Fruit fly (Drosophila melanogaster) whole organism, embryonic: ENCODE results near the gene CG33269.

Experiments used
- Aef1 ChIP-seq: fragments of 200-800 bp; sonication (Bioruptor generic); IDR thresholded peaks from 3 replicates; pipeline ENCODE4 v1.3.6; 2022; ENCODE audit warnings: missing biosample characterization, missing genetic modification characterization
- Asciz ChIP-seq: fragments of 200-800 bp; sonication (Bioruptor generic); optimal IDR thresholded peaks from 2 replicates; lab custom pipeline; 2017; ENCODE audit warnings: missing biosample characterization, mild to moderate bottlenecking, missing genetic modification characterization, missing genetic modification reagents
- Bgb ChIP-seq: fragments of 200-800 bp; sonication (Bioruptor generic); IDR thresholded peaks from 2 replicates; pipeline ENCODE4 v1.3.6; 2022; ENCODE audit warnings: missing biosample characterization, missing genetic modification characterization; ENCODE audit not compliant: partially characterized antibody
- CG10462 ChIP-seq: fragments of 200-800 bp; sonication (Bioruptor generic); optimal IDR thresholded peaks from 2 replicates; lab custom pipeline; 2016; ENCODE audit warnings: missing biosample characterization, missing genetic modification characterization
- CG12155 ChIP-seq: fragments of 200-800 bp; sonication (Bioruptor generic); optimal IDR thresholded peaks from 3 replicates; lab custom pipeline; 2016; ENCODE audit warnings: missing biosample characterization, missing genetic modification characterization
- CG12219 ChIP-seq: fragments of 200-800 bp; sonication (Bioruptor generic); optimal IDR thresholded peaks from 3 replicates; lab custom pipeline; 2018; ENCODE audit warnings: missing biosample characterization, mild to moderate bottlenecking, missing genetic modification characterization
- CG1233 ChIP-seq: fragments of 200-800 bp; sonication (Bioruptor generic); optimal IDR thresholded peaks from 4 replicates; lab custom pipeline; 2018; ENCODE audit warnings: missing biosample characterization, mild to moderate bottlenecking, missing genetic modification characterization
- CG13624 ChIP-seq: fragments of 200-800 bp; sonication (Bioruptor generic); optimal IDR thresholded peaks from 2 replicates; lab custom pipeline; 2016; ENCODE audit warnings: missing biosample characterization, missing genetic modification characterization
- CG13775 ChIP-seq: fragments of 200-800 bp; sonication (Bioruptor generic); optimal IDR thresholded peaks from 3 replicates; lab custom pipeline; 2017; ENCODE audit warnings: missing biosample characterization, mild to moderate bottlenecking, missing genetic modification characterization
- CG15011 ChIP-seq: fragments of 200-800 bp; sonication (Bioruptor generic); optimal IDR thresholded peaks from 3 replicates; lab custom pipeline; 2018; ENCODE audit warnings: missing biosample characterization, mild to moderate bottlenecking, missing genetic modification characterization
- CG1602 ChIP-seq: fragments of 200-800 bp; sonication (Bioruptor generic); optimal IDR thresholded peaks from 3 replicates; lab custom pipeline; 2016; ENCODE audit warnings: missing biosample characterization, missing genetic modification characterization
- CG16863 ChIP-seq: fragments of 200-800 bp; sonication (Bioruptor generic); optimal IDR thresholded peaks from 3 replicates; lab custom pipeline; 2016; ENCODE audit warnings: missing biosample characterization, missing genetic modification characterization
- CG1792 ChIP-seq: fragments of 200-800 bp; sonication (Bioruptor generic); optimal IDR thresholded peaks from 2 replicates; lab custom pipeline; 2016; ENCODE audit warnings: missing biosample characterization, missing genetic modification characterization
- CG18476 ChIP-seq: fragments of 200-800 bp; sonication (Bioruptor generic); optimal IDR thresholded peaks from 2 replicates; lab custom pipeline; 2016; ENCODE audit warnings: missing biosample characterization, mild to moderate bottlenecking, missing genetic modification characterization
- CG2120 ChIP-seq: fragments of 200-800 bp; sonication (Bioruptor generic); optimal IDR thresholded peaks from 3 replicates; lab custom pipeline; 2016; ENCODE audit warnings: missing biosample characterization, missing genetic modification characterization
- CG2889 ChIP-seq: fragments of 200-800 bp; sonication (Bioruptor generic); IDR thresholded peaks from 3 replicates; pipeline ENCODE4 v1.3.6; 2022; ENCODE audit warnings: missing biosample characterization, missing genetic modification characterization
- CG30431 ChIP-seq: fragments of 200-800 bp; sonication (Bioruptor generic); optimal IDR thresholded peaks from 2 replicates; lab custom pipeline; 2017; ENCODE audit warnings: missing biosample characterization, missing genetic modification characterization
- CG5180 ChIP-seq: fragments of 200-800 bp; sonication (Bioruptor generic); optimal IDR thresholded peaks from 3 replicates; lab custom pipeline; 2017; ENCODE audit warnings: missing biosample characterization, missing genetic modification characterization, mild to moderate bottlenecking, moderate library complexity, missing genetic modification reagents
- CG6272 ChIP-seq: fragments of 200-800 bp; sonication (Bioruptor generic); IDR thresholded peaks from 2 replicates; pipeline ENCODE4 v1.3.6; 2022; ENCODE audit warnings: missing biosample characterization, missing genetic modification characterization
- CG6654 ChIP-seq: fragments of 200-800 bp; sonication (Bioruptor generic); optimal IDR thresholded peaks from 2 replicates; lab custom pipeline; 2017; ENCODE audit warnings: missing biosample characterization, mild to moderate bottlenecking, missing genetic modification characterization
- CG6689 ChIP-seq: fragments of 200-800 bp; sonication (Bioruptor generic); IDR thresholded peaks from 2 replicates; pipeline ENCODE4 v1.3.6; 2022; ENCODE audit warnings: missing biosample characterization, missing genetic modification characterization
- CG7357 ChIP-seq: fragments of 200-800 bp; sonication (Bioruptor generic); IDR thresholded peaks from 3 replicates; pipeline ENCODE4 v1.3.6; 2022; ENCODE audit warnings: missing biosample characterization, missing genetic modification characterization
- D ChIP-seq, 2 experiments: fragments of 200-800 bp in 1 of 2; fragments of >200 bp in 1 of 2; sonication (Bioruptor generic) in 1 of 2; optimal IDR thresholded peaks; 2 replicates in 1 of 2; 3 replicates in 1 of 2; lab custom pipeline; 2017; ENCODE audit warnings: mild to moderate bottlenecking in 1 of 2, missing biosample characterization in 1 of 2, missing genetic modification characterization in 1 of 2, missing genetic modification reagents in 1 of 2
- Dbx ChIP-seq: fragments of 200-800 bp; sonication (Bioruptor generic); IDR thresholded peaks from 3 replicates; pipeline ENCODE4 v1.3.6; 2022; ENCODE audit warnings: missing biosample characterization, missing genetic modification characterization
- E2f1 ChIP-seq: fragments of 200-800 bp; sonication (Bioruptor generic); IDR thresholded peaks from 2 replicates; pipeline ENCODE4 v1.3.6; 2022; ENCODE audit warnings: missing biosample characterization, missing genetic modification characterization
- Fer3 ChIP-seq: fragments of 200-800 bp; sonication (Bioruptor generic); optimal IDR thresholded peaks from 2 replicates; lab custom pipeline; 2018; ENCODE audit warnings: missing biosample characterization, mild to moderate bottlenecking, missing genetic modification characterization, moderate library complexity
- GATAe ChIP-seq: fragments of 200-800 bp; sonication (Bioruptor generic); conservative IDR thresholded peaks from 2 replicates; pipeline ENCODE4 v1.3.6; 2022; ENCODE audit warnings: missing biosample characterization, missing genetic modification characterization
- Kr ChIP-seq: fragments of 200-800 bp; sonication (Bioruptor generic); optimal IDR thresholded peaks from 2 replicates; lab custom pipeline; 2017; ENCODE audit warnings: missing biosample characterization, mild to moderate bottlenecking, missing genetic modification characterization
- Lhr ChIP-seq: fragments of 200-800 bp; sonication (Bioruptor generic); optimal IDR thresholded peaks from 3 replicates; lab custom pipeline; 2017; ENCODE audit warnings: mild to moderate bottlenecking, missing biosample characterization, missing genetic modification reagents, missing genetic modification characterization
- Lim3 ChIP-seq: fragments of 200-800 bp; sonication (Bioruptor generic); IDR thresholded peaks from 2 replicates; pipeline ENCODE4 v1.3.6; 2022; ENCODE audit warnings: missing biosample characterization, missing genetic modification characterization
- Meics ChIP-seq: fragments of 200-800 bp; sonication (Bioruptor generic); optimal IDR thresholded peaks from 2 replicates; lab custom pipeline; 2017; ENCODE audit warnings: missing biosample characterization, mild to moderate bottlenecking, missing genetic modification characterization
- Mes4 ChIP-seq: fragments of 200-800 bp; sonication (Bioruptor generic); optimal IDR thresholded peaks from 2 replicates; lab custom pipeline; 2016; ENCODE audit warnings: missing biosample characterization, missing genetic modification characterization
- Oli ChIP-seq: fragments of 200-800 bp; sonication (Bioruptor generic); optimal IDR thresholded peaks from 2 replicates; lab custom pipeline; 2018; ENCODE audit warnings: missing biosample characterization, mild to moderate bottlenecking, missing genetic modification characterization, moderate library complexity
- PHDP ChIP-seq: fragments of 200-800 bp; sonication (Bioruptor generic); optimal IDR thresholded peaks from 3 replicates; lab custom pipeline; 2018; ENCODE audit warnings: missing biosample characterization, mild to moderate bottlenecking, missing genetic modification characterization, moderate library complexity
- Tbp ChIP-seq: fragments of >200 bp; optimal IDR thresholded peaks from 2 replicates; lab custom pipeline; 2018; ENCODE audit warnings: missing biosample characterization, missing genetic modification characterization
- bbx ChIP-seq: fragments of 200-800 bp; sonication (Bioruptor generic); IDR thresholded peaks from 2 replicates; pipeline ENCODE4 v1.3.6; 2022; ENCODE audit warnings: missing biosample characterization, missing genetic modification characterization; ENCODE audit not compliant: partially characterized antibody
- btn ChIP-seq: fragments of 200-800 bp; sonication (Bioruptor generic); optimal IDR thresholded peaks from 2 replicates; lab custom pipeline; 2016; ENCODE audit warnings: missing biosample characterization, missing genetic modification characterization
- dmrt11E ChIP-seq: fragments of 200-800 bp; sonication (Bioruptor generic); optimal IDR thresholded peaks from 3 replicates; lab custom pipeline; 2018; ENCODE audit warnings: missing biosample characterization, mild to moderate bottlenecking, missing genetic modification characterization, moderate library complexity
- ken ChIP-seq: fragments of 200-800 bp; sonication (Bioruptor generic); IDR thresholded peaks from 3 replicates; pipeline ENCODE4 v1.3.6; 2022; ENCODE audit warnings: missing biosample characterization, missing genetic modification characterization
- luna ChIP-seq: fragments of 200-800 bp; sonication (Bioruptor generic); optimal IDR thresholded peaks from 2 replicates; lab custom pipeline; 2016; ENCODE audit warnings: missing biosample characterization, missing genetic modification characterization
- oc ChIP-seq: fragments of 200-800 bp; sonication (Bioruptor generic); optimal IDR thresholded peaks from 2 replicates; lab custom pipeline; 2018; ENCODE audit warnings: missing biosample characterization, mild to moderate bottlenecking, missing genetic modification characterization, moderate library complexity
- pfk ChIP-seq: fragments of 200-800 bp; sonication (Bioruptor generic); optimal IDR thresholded peaks from 2 replicates; lab custom pipeline; 2018; ENCODE audit warnings: missing biosample characterization, mild to moderate bottlenecking, missing genetic modification characterization, moderate library complexity
- pros ChIP-seq: fragments of 200-800 bp; sonication (Bioruptor generic); optimal IDR thresholded peaks from 3 replicates; lab custom pipeline; 2019; ENCODE audit warnings: missing biosample characterization, mild to moderate bottlenecking, missing genetic modification characterization, moderate library complexity
- psq ChIP-seq: fragments of 200-800 bp; sonication (Bioruptor generic); optimal IDR thresholded peaks from 2 replicates; lab custom pipeline; 2017; ENCODE audit warnings: missing biosample characterization, missing genetic modification characterization
- pzg ChIP-seq: fragments of 200-800 bp; sonication (Bioruptor generic); optimal IDR thresholded peaks from 3 replicates; lab custom pipeline; 2018; ENCODE audit warnings: missing biosample characterization, mild to moderate bottlenecking, missing genetic modification characterization, moderate library complexity
- sim ChIP-seq: fragments of 200-800 bp; sonication (Bioruptor generic); IDR thresholded peaks from 2 replicates; pipeline ENCODE4 v1.3.6; 2022; ENCODE audit warnings: missing biosample characterization, missing genetic modification characterization
- tna ChIP-seq: fragments of 200-800 bp; sonication (Bioruptor generic); IDR thresholded peaks from 2 replicates; pipeline ENCODE4 v1.3.6; 2022; ENCODE audit warnings: missing biosample characterization, missing genetic modification characterization; ENCODE audit not compliant: partially characterized antibody
- toy ChIP-seq: fragments of 200-800 bp; sonication (Bioruptor generic); IDR thresholded peaks from 2 replicates; pipeline ENCODE4 v1.3.6; 2022; ENCODE audit warnings: missing biosample characterization, missing genetic modification characterization
- vvl ChIP-seq: fragments of 200-800 bp; sonication (Bioruptor generic); IDR thresholded peaks from 2 replicates; pipeline ENCODE4 v1.3.6; 2022; ENCODE audit warnings: missing biosample characterization, missing genetic modification characterization
- zf30C ChIP-seq: fragments of 200-800 bp; sonication (Bioruptor generic); optimal IDR thresholded peaks from 3 replicates; lab custom pipeline; 2018; ENCODE audit warnings: missing biosample characterization, mild to moderate bottlenecking, missing genetic modification characterization

Gene CG33269

dm6 chr3L:11533704-11534319 lies 48.2 kb downstream of the CG33269 start (continued):
- TF ChIP-seq Lhr (GFP tag; lab: Kevin White, UChicago) = no peak
- no peak for TF ChIP-seq pros (GFP tag; lab: Kevin White, UChicago)
- peak; percentile 68 for TF ChIP-seq Meics
- TF ChIP-seq tna = no peak
- TF ChIP-seq GATAe (GFP tag; lab: Robert Waterston, UW) = no peak
- TF ChIP-seq CG15011 (GFP tag; lab: Kevin White, UChicago) = peak; percentile 17
- no peak for TF ChIP-seq CG1602 (GFP tag; lab: Kevin White, UChicago)
- TF ChIP-seq luna (GFP tag; lab: Kevin White, UChicago) = no peak
- TF ChIP-seq CG5180 (GFP tag; lab: Kevin White, UChicago) = peak; percentile 32
- TF ChIP-seq CG16863 = peak; percentile 20
- TF ChIP-seq Lim3 = no peak
- peak; percentile 32 for TF ChIP-seq CG18476 (GFP tag; lab: Kevin White, UChicago)
- TF ChIP-seq sim (GFP tag; lab: Robert Waterston, UW) = no peak
- no peak for TF ChIP-seq CG2889 (GFP tag; lab: Robert Waterston, UW)
- TF ChIP-seq CG2120 = peak; percentile 75
- no peak for TF ChIP-seq dmrt11E (tag; lab: Kevin White, UChicago)
- TF ChIP-seq CG10462 (GFP tag; lab: Kevin White, UChicago) = no peak
- TF ChIP-seq CG30431 (GFP tag; lab: Kevin White, UChicago) = no peak
- peak; percentile 41 for TF ChIP-seq Fer3 (tag; lab: Kevin White, UChicago)
- no peak for TF ChIP-seq CG6654 (GFP tag; lab: Kevin White, UChicago)
- peak; percentile 7; the same call in 1 of the 2 replicates for TF ChIP-seq vvl (GFP tag; lab: Robert Waterston, UW)
- no peak for TF ChIP-seq Bgb
- no peak for TF ChIP-seq CG7357 (GFP tag; lab: Robert Waterston, UW)
- TF ChIP-seq pzg (GFP tag; lab: Kevin White, UChicago) = no peak
- peak; percentile 13; the same call in 1 of the 3 replicates for TF ChIP-seq Aef1
- TF ChIP-seq ken = no peak
- TF ChIP-seq Oli = peak; percentile 54
- TF ChIP-seq CG12155 (GFP tag; lab: Kevin White, UChicago) = no peak
- TF ChIP-seq PHDP (tag; lab: Kevin White, UChicago) = peak; percentile 50
- no peak for TF ChIP-seq Tbp (GFP tag; lab: Kevin White, UChicago)
- TF ChIP-seq Kr (GFP tag; lab: Kevin White, UChicago) = no peak
- TF ChIP-seq Asciz (GFP tag; lab: Kevin White, UChicago) = no peak
- TF ChIP-seq Mes4 (GFP tag; lab: Kevin White, UChicago) = no peak
- TF ChIP-seq bbx (GFP tag; lab: Robert Waterston, UW) = no peak
- TF ChIP-seq toy = no peak
- TF ChIP-seq oc (tag; lab: Kevin White, UChicago) = no peak
- TF ChIP-seq CG1233 (GFP tag; lab: Kevin White, UChicago) = peak; percentile 34
- TF ChIP-seq btn (GFP tag; lab: Kevin White, UChicago) = no peak
- TF ChIP-seq zf30C (GFP tag; lab: Kevin White, UChicago) = peak; percentile 18
- TF ChIP-seq CG12219 (GFP tag; lab: Kevin White, UChicago) = peak; percentile 29
- TF ChIP-seq psq (GFP tag; lab: Kevin White, UChicago) = no peak
- TF ChIP-seq Dbx = no peak
- TF ChIP-seq D (optimal IDR thresholded peaks at IDR 0.05; lab: Kevin White, UChicago) = no peak
- TF ChIP-seq D (GFP tag; optimal IDR thresholded peaks at IDR 0.05; lab: Kevin White, UChicago) = no peak
- TF ChIP-seq CG13624 (GFP tag; lab: Kevin White, UChicago) = peak; percentile 57
- 0 out of 2 replicates have a peak, but pooled peaks have one; percentile 23 for TF ChIP-seq CG6689 (GFP tag; lab: Robert Waterston, UW)
- TF ChIP-seq CG1792 = no peak
- no peak for TF ChIP-seq CG6272 (GFP tag; lab: Robert Waterston, UW)
- TF ChIP-seq pfk (GFP tag; lab: Kevin White, UChicago) = no peak
- TF ChIP-seq CG13775 = peak; percentile 9
- no peak for TF ChIP-seq E2f1 (GFP tag; lab: Robert Waterston, UW)
